Worm (Caenorhabditis elegans) whole organism, early embryonic: Measurements from ENCODE around the gene ZK287.7.

Experiments
- B0310.2 ChIP-seq: sonication (generic microtip); optimal IDR thresholded peaks from 2 replicates; lab custom pipeline; 2016; ENCODE audit warnings: mild to moderate bottlenecking, missing genetic modification characterization, missing compliant biosample characterization
- aly-1 ChIP-seq: sonication (generic microtip); optimal IDR thresholded peaks from 2 replicates; lab custom pipeline; 2016; ENCODE audit warnings: missing genetic modification characterization, missing compliant biosample characterization
- ama-1 ChIP-seq: fragments of 150-350 bp; optimal IDR thresholded peaks from 2 replicates; lab custom pipeline; 2014
- ceh-13 ChIP-seq: fragments of 200-800 bp; sonication (Bioruptor generic); optimal IDR thresholded peaks from 2 replicates; lab custom pipeline; 2018; ENCODE audit warnings: mild to moderate bottlenecking, missing genetic modification characterization, missing compliant biosample characterization
- ceh-36 ChIP-seq: sonication (generic microtip); optimal IDR thresholded peaks from 2 replicates; lab custom pipeline; 2016; ENCODE audit warnings: missing genetic modification characterization, inconsistent platforms, missing compliant biosample characterization
- flt-1 ChIP-seq: fragments of 200-800 bp; sonication (Bioruptor generic); IDR thresholded peaks from 2 replicates; pipeline ENCODE4 v1.3.6; 2022; ENCODE audit warnings: missing genetic modification characterization, missing compliant biosample characterization
- hmbx-1 ChIP-seq: sonication (generic microtip); optimal IDR thresholded peaks from 2 replicates; lab custom pipeline; 2016; ENCODE audit warnings: mild to moderate bottlenecking, missing genetic modification characterization, missing compliant biosample characterization
- hmg-4 ChIP-seq: fragments of 200-800 bp; sonication (Bioruptor generic); optimal IDR thresholded peaks from 2 replicates; lab custom pipeline; 2018; ENCODE audit warnings: mild to moderate bottlenecking, missing genetic modification characterization, missing compliant biosample characterization
- hnd-1 ChIP-seq: sonication (generic microtip); optimal IDR thresholded peaks from 2 replicates; lab custom pipeline; 2016; ENCODE audit warnings: missing genetic modification characterization, missing compliant biosample characterization
- scrt-1 ChIP-seq: fragments of 200-800 bp; sonication (Bioruptor generic); IDR thresholded peaks from 2 replicates; pipeline ENCODE4 v1.3.6; 2022; ENCODE audit warnings: missing genetic modification characterization, missing compliant biosample characterization
- tbx-37 ChIP-seq: fragments of 200-800 bp; sonication (Bioruptor generic); conservative IDR thresholded peaks from 2 replicates; pipeline ENCODE4 v1.3.6; 2022; ENCODE audit warnings: missing genetic modification reagents, missing genetic modification characterization, missing compliant biosample characterization
- tra-4 ChIP-seq: sonication (generic microtip); optimal IDR thresholded peaks from 2 replicates; lab custom pipeline; 2017; ENCODE audit warnings: missing genetic modification characterization, missing compliant biosample characterization

DNA sequence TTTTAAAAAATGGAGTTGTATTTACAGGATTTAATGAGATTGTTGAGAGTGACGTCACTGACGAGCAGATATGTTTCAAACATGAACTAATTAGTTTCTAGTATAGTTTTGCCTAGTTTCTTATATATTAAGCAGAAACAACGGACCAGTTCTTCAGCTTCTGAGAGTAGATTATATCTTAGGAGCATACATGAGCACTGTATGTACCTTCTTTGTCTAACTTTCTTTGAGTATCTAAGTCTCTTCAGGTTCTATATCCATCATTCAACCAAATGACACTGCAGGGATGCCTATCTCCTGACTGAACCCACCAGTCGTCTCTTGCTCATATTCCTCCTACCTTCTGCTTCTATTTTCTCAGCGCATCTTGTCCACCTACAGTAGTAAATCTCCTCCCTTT, 3.9 kb downstream of the ZK287.7 start, which contains the start of gene her-1:
- no peak for TF ChIP-seq aly-1 (tag; lab: Kevin White, UChicago)
- TF ChIP-seq hmg-4 (GFP tag; lab: Kevin White, UChicago): no peak
- TF ChIP-seq hnd-1: no peak
- no peak for TF ChIP-seq ama-1 (lab: Kevin White, UChicago)
- TF ChIP-seq B0310.2 (tag; lab: Kevin White, UChicago): no peak
- TF ChIP-seq ceh-36 (tag; lab: Kevin White, UChicago): no peak
- no peak for TF ChIP-seq ceh-13 (GFP tag; lab: Kevin White, UChicago)
- no peak for TF ChIP-seq flt-1 (GFP tag; lab: Robert Waterston, UW)
- TF ChIP-seq tbx-37: no peak
- no peak for TF ChIP-seq scrt-1 (GFP tag; lab: Robert Waterston, UW)
- no peak for TF ChIP-seq tra-4 (tag; lab: Kevin White, UChicago)
- no peak for TF ChIP-seq hmbx-1 (tag; lab: Kevin White, UChicago)
